Worm (Caenorhabditis elegans) whole organism, mixed stage, embryonic: ENCODE measurements around the gene M106.2.

ENCODE experiments used
- M03D4.4 ChIP-seq: sonication (generic microtip); optimal IDR thresholded peaks from 2 replicates; lab custom pipeline; 2017; ENCODE audit warnings: mild to moderate bottlenecking, missing genetic modification characterization, missing compliant biosample characterization
- bed-3 ChIP-seq: fragments of 200-800 bp; sonication (Bioruptor generic); optimal IDR thresholded peaks from 3 replicates; lab custom pipeline; 2018; ENCODE audit warnings: mild to moderate bottlenecking, missing genetic modification characterization, moderate library complexity, missing compliant biosample characterization
- blmp-1 ChIP-seq: fragments of 150-350 bp; optimal IDR thresholded peaks from 2 replicates; lab custom pipeline; 2014; ENCODE audit warnings: missing biosample characterization, missing genetic modification characterization
- ceh-39 ChIP-seq: fragments of 150-350 bp; optimal IDR thresholded peaks from 2 replicates; lab custom pipeline; 2014; ENCODE audit warnings: missing biosample characterization, missing genetic modification characterization
- ceh-43 ChIP-seq: fragments of 200-800 bp; sonication (Bioruptor generic); optimal IDR thresholded peaks from 2 replicates; lab custom pipeline; 2018; ENCODE audit warnings: mild to moderate bottlenecking, missing genetic modification characterization, moderate library complexity, missing compliant biosample characterization
- ceh-83 ChIP-seq: fragments of 200-800 bp; sonication (Bioruptor generic); optimal IDR thresholded peaks from 2 replicates; lab custom pipeline; 2018; ENCODE audit warnings: mild to moderate bottlenecking, missing genetic modification characterization, missing compliant biosample characterization
- ces-1 ChIP-seq: fragments of 150-350 bp; optimal IDR thresholded peaks from 2 replicates; lab custom pipeline; 2014; ENCODE audit warnings: missing biosample characterization, missing genetic modification reagents, missing genetic modification characterization
- cnd-1 ChIP-seq: fragments of 200-800 bp; sonication (Bioruptor generic); optimal IDR thresholded peaks from 2 replicates; lab custom pipeline; 2018; ENCODE audit warnings: mild to moderate bottlenecking, missing genetic modification characterization, missing compliant biosample characterization
- elt-1 ChIP-seq: sonication (generic microtip); optimal IDR thresholded peaks from 2 replicates; lab custom pipeline; 2017; ENCODE audit warnings: missing genetic modification characterization, mild to moderate bottlenecking, missing compliant biosample characterization, antibody characterized with exemption, moderate library complexity, borderline replicate concordance; ENCODE audit not compliant: insufficient read depth
- elt-3 ChIP-seq: fragments of 150-350 bp; optimal IDR thresholded peaks from 2 replicates; lab custom pipeline; 2014; ENCODE audit warnings: missing biosample characterization, missing genetic modification characterization
- flh-1 ChIP-seq: fragments of 200-800 bp; sonication (Bioruptor generic); optimal IDR thresholded peaks from 2 replicates; lab custom pipeline; 2018; ENCODE audit warnings: mild to moderate bottlenecking, missing genetic modification characterization, moderate library complexity, missing compliant biosample characterization
- hlh-1 ChIP-seq: fragments of 150-350 bp; optimal IDR thresholded peaks from 2 replicates; lab custom pipeline; 2014; ENCODE audit warnings: missing biosample characterization, missing genetic modification reagents, missing genetic modification characterization
- lin-13 ChIP-seq: fragments of 150-350 bp; optimal IDR thresholded peaks from 2 replicates; lab custom pipeline; 2014; ENCODE audit warnings: missing biosample characterization, missing genetic modification characterization
- lsy-2 ChIP-seq: fragments of 150-350 bp; optimal IDR thresholded peaks from 2 replicates; lab custom pipeline; 2014; ENCODE audit warnings: missing biosample characterization, missing genetic modification characterization
- mab-5 ChIP-seq: fragments of 150-350 bp; optimal IDR thresholded peaks from 2 replicates; lab custom pipeline; 2014; ENCODE audit warnings: missing biosample characterization, missing genetic modification characterization
- mls-2 ChIP-seq: sonication (generic microtip); optimal IDR thresholded peaks from 2 replicates; lab custom pipeline; 2016; ENCODE audit warnings: mild to moderate bottlenecking, missing genetic modification characterization, moderate library complexity, missing compliant biosample characterization
- nhr-12 ChIP-seq: fragments of 150-350 bp; optimal IDR thresholded peaks from 2 replicates; lab custom pipeline; 2014; ENCODE audit warnings: missing biosample characterization, missing genetic modification characterization
- nhr-2 ChIP-seq: fragments of 150-350 bp; optimal IDR thresholded peaks from 2 replicates; lab custom pipeline; 2014; ENCODE audit warnings: missing biosample characterization, missing genetic modification characterization
- nhr-237 ChIP-seq: fragments of 150-350 bp; optimal IDR thresholded peaks from 2 replicates; lab custom pipeline; 2014; ENCODE audit warnings: missing biosample characterization, missing genetic modification characterization
- nhr-28 ChIP-seq: fragments of 150-350 bp; optimal IDR thresholded peaks from 2 replicates; lab custom pipeline; 2014; ENCODE audit warnings: missing biosample characterization, missing genetic modification characterization
- nhr-76 ChIP-seq: sonication (generic microtip); optimal IDR thresholded peaks from 2 replicates; lab custom pipeline; 2017; ENCODE audit warnings: missing biosample characterization, missing genetic modification characterization
- pha-4 ChIP-seq: fragments of 150-350 bp; optimal IDR thresholded peaks from 2 replicates; lab custom pipeline; 2018; ENCODE audit warnings: missing biosample characterization, missing genetic modification reagents, missing genetic modification characterization
- snpc-4 ChIP-seq: fragments of 150-350 bp; optimal IDR thresholded peaks from 2 replicates; lab custom pipeline; 2014; ENCODE audit warnings: missing biosample characterization, missing genetic modification characterization
- sptf-1 ChIP-seq: sonication (generic microtip); optimal IDR thresholded peaks from 2 replicates; lab custom pipeline; 2017; ENCODE audit warnings: mild to moderate bottlenecking, missing genetic modification characterization, moderate library complexity, missing compliant biosample characterization
- tbx-8 ChIP-seq: fragments of 200-800 bp; sonication (Bioruptor generic); optimal IDR thresholded peaks from 2 replicates; lab custom pipeline; 2018; ENCODE audit warnings: mild to moderate bottlenecking, missing genetic modification characterization, moderate library complexity, missing compliant biosample characterization
- unc-120 ChIP-seq: sonication (generic microtip); optimal IDR thresholded peaks from 2 replicates; lab custom pipeline; 2017; ENCODE audit warnings: missing genetic modification characterization, missing compliant biosample characterization; ENCODE audit not compliant: poor library complexity, severe bottlenecking
- unc-39 ChIP-seq: fragments of 150-350 bp; optimal IDR thresholded peaks from 2 replicates; lab custom pipeline; 2014; ENCODE audit warnings: missing biosample characterization, missing genetic modification characterization
- zip-8 ChIP-seq: fragments of 150-350 bp; optimal IDR thresholded peaks from 2 replicates; lab custom pipeline; 2014; ENCODE audit warnings: missing biosample characterization, missing genetic modification characterization
- ztf-11 ChIP-seq: fragments of 150-350 bp; optimal IDR thresholded peaks from 2 replicates; lab custom pipeline; 2014; ENCODE audit warnings: missing biosample characterization, missing genetic modification characterization

Gene M106.2

DNA sequence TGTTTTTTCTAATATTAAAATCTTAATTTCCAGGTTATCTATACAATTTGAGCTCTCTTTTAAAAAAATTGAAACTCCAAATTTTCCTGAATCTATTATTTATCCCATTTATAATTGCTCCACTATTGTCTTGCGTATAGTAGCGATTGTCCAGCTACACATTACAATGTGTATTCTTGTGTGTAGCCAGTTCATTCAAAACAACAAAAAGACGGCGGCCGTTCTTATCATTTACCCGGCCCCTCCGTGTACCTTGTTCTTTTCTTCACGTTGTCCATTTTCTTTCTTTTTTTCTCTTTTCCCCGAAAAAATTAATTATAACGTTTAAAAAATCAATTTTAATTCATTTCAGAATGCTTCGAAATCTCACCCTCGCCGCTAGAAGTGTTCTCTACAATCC lies 29.1 kb downstream of the M106.2 start, which contains the start of gene ech-4:
Gene ech-4 (plus strand): TSS at position 353 of the 400 bp plus-strand sequence.
- TF ChIP-seq ceh-39 (tag; lab: Kevin White, UChicago) (no peak), nhr-28 (tag; lab: Kevin White, UChicago) (no peak), flh-1 (no peak), nhr-237 (no peak), unc-120 (tag; lab: Kevin White, UChicago) (no peak), cnd-1 (tag; lab: Kevin White, UChicago) (no peak), ztf-11 (tag; lab: Kevin White, UChicago) (no peak), sptf-1 (no peak), lin-13 (tag; lab: Kevin White, UChicago) (no peak), unc-39 (tag; lab: Kevin White, UChicago) (no peak)
- TF ChIP-seq, all 35 proteins: peak for 0

DNA sequence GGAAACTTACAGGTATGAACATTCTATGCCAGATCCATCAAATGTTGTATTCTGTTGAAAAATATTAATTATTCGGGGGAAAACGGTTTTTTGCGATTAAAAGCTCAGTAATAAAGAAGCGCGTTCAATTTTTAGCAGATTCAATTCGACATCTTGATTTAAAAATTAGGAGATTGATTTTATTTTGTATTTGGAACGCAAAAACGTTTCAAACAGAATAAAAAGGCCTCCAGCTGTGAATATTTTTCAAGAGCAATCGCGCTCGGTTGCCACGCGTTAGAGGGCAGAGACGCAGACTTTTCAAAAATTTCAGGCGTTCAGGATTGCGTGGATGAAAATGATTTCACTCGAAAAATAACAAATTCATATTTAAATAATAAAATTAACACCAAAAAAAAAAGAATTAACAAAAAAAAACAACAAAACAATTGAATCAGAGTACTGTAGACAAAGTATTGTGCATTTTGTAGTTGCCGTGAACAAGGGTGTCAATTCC lies 29.8 kb downstream of the M106.2 start, which contains the start of gene R06F6.8:
Gene R06F6.8 (minus strand): TSS at position 51 of the 496 bp plus-strand sequence.
- TF ChIP-seq blmp-1 (tag; lab: Kevin White, UChicago): no peak
- no peak for TF ChIP-seq elt-1 (tag; lab: Kevin White, UChicago)
- TF ChIP-seq ces-1 (GFP tag; lab: Kevin White, UChicago): peak; percentile 12
- no peak for TF ChIP-seq nhr-76 (tag; lab: Kevin White, UChicago)

DNA sequence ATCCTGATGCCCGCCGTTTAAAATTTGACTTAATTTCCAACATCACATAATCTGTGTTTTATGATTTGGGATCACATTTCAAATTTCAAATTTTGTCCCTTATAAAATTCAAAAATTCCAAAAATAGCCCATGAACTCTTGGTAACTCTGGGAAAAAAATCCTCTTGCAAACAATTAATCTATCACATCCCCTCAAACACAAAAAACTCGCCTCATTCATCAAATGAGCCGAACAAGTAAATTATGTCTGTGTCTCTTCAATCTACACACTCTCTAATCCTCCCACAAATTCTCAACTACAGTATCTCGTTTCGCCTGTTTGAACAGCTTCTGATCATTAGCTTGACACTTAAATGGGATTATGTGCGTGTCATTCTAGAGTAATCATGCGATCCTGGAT lies 39.1 kb downstream of the M106.2 start, which contains the start of gene msrp-7:
Gene msrp-7 (plus strand): TSS at position 301 of the 400 bp plus-strand sequence.
- TF ChIP-seq nhr-28 (tag; lab: Kevin White, UChicago) (no peak), nhr-2 (tag; lab: Kevin White, UChicago) (no peak), tbx-8 (no peak), blmp-1 (tag; lab: Kevin White, UChicago) (no peak), nhr-76 (tag; lab: Kevin White, UChicago) (no peak), zip-8 (no peak), nhr-237 (no peak), bed-3 (GFP tag; lab: Kevin White, UChicago) (no peak), unc-120 (tag; lab: Kevin White, UChicago) (no peak), mab-5 (tag; lab: Kevin White, UChicago) (no peak), lsy-2 (tag; lab: Kevin White, UChicago) (no peak), elt-3 (no peak), cnd-1 (tag; lab: Kevin White, UChicago) (no peak), ceh-43 (no peak), hlh-1 (tag; lab: Kevin White, UChicago) (no peak), sptf-1 (no peak), nhr-12 (tag; lab: Kevin White, UChicago) (no peak), snpc-4 (tag; lab: Kevin White, UChicago) (no peak)

- TF ChIP-seq nhr-2 (tag; lab: Kevin White, UChicago): no peak
These were observed 41.0 kb downstream of the M106.2 start, which contains the start of gene R06F6.14 for ce11 chrII:10808708-10809343. TSS of gene R06F6.14 (plus strand) at chrII:10809293.

DNA sequence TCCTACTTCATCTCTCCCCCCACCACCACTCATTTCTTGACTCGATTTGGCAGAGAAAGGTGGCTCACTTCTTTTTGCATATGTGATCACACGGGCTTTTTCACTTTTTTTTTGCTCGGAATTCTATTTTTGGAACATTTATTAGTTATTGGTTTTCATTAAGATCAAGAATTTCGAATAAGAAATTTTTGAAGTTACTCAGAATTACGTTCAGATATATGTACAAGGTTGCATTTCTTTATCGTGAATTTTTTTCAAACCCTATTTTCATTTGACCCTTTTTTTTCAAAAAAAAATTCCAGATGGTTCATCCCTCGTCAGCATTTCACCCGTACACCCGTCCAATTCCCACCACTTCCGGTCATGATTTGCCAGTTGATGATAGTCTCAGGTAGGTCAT lies 44.4 kb downstream of the M106.2 start, which contains the start of gene ceh-62:
Gene ceh-62 (plus strand): TSS at position 301 of the 400 bp plus-strand sequence.
- TF ChIP-seq ztf-11 (tag; lab: Kevin White, UChicago) (no peak), M03D4.4 (tag; lab: Kevin White, UChicago) (no peak), ceh-39 (tag; lab: Kevin White, UChicago) (no peak), unc-120 (tag; lab: Kevin White, UChicago) (no peak), ceh-83 (no peak), zip-8 (no peak), lin-13 (tag; lab: Kevin White, UChicago) (no peak), pha-4 (no peak), bed-3 (GFP tag; lab: Kevin White, UChicago) (no peak), blmp-1 (tag; lab: Kevin White, UChicago) (no peak), elt-3 (no peak), nhr-76 (tag; lab: Kevin White, UChicago) (no peak), nhr-2 (tag; lab: Kevin White, UChicago) (no peak), mls-2 (tag; lab: Kevin White, UChicago) (no peak), cnd-1 (tag; lab: Kevin White, UChicago) (no peak), lsy-2 (tag; lab: Kevin White, UChicago) (no peak), nhr-237 (no peak)
